Worm (Caenorhabditis elegans): Measurements from ENCODE around the gene C06A1.7.

DNA sequence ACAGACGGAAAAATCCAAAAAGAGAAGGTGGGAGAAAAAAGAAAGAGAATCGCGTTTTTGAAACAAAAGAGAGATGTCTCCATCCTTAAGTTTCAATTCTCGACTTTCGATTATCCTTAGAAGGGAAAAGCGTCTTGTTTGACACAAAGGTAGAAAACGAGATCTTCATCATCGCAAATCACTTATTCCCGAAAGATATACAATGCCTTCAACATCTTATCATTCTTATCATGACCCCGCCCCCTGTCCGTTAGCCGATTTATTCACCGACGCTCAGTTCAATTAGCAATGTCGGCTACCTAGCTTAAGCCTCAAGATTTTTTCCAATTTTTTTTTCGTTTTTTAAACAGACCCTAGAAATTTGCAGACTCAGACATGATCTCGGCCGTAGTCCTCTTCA is 34.3 kb downstream of the C06A1.7 start, which contains the start of gene C14A4.9:
- TF ChIP-seq unc-120 (tag; optimal IDR thresholded peaks at IDR 0.05; ENCODE audit: poor library complexity, severe bottlenecking), result no peak
- TF ChIP-seq blmp-1 (tag; optimal IDR thresholded peaks at IDR 0.05), result no peak
- TF ChIP-seq lin-13 (tag; optimal IDR thresholded peaks at IDR 0.05), result no peak
- no peak for TF ChIP-seq hlh-1 (tag; optimal IDR thresholded peaks at IDR 0.05)
- TF ChIP-seq nhr-28 (tag; optimal IDR thresholded peaks at IDR 0.05), result no peak
- no peak for TF ChIP-seq pha-4 (tag; optimal IDR thresholded peaks at IDR 0.05)
- no peak for TF ChIP-seq mep-1 (tag; optimal IDR thresholded peaks at IDR 0.05)
- no peak for TF ChIP-seq nhr-76 (tag; optimal IDR thresholded peaks at IDR 0.05)
- TF ChIP-seq sptf-1 (tag; optimal IDR thresholded peaks at IDR 0.05), result no peak
- TF ChIP-seq elt-1 (tag; optimal IDR thresholded peaks at IDR 0.05; ENCODE audit: borderline replicate concordance, insufficient read depth), result no peak
- TF ChIP-seq ces-1 (GFP tag; optimal IDR thresholded peaks at IDR 0.05), result no peak
- no peak for TF ChIP-seq lsy-2 (tag; optimal IDR thresholded peaks at IDR 0.05)
- TF ChIP-seq snpc-4 (tag; optimal IDR thresholded peaks at IDR 0.05), result no peak
- no peak for TF ChIP-seq cnd-1 (tag; optimal IDR thresholded peaks at IDR 0.05)
